Fruit fly (Drosophila melanogaster) whole organism, adult: ENCODE data around the gene CG14238.

Source experiments
- CG11617 ChIP-seq: fragments of 200-800 bp; sonication (Bioruptor generic); optimal IDR thresholded peaks from 2 replicates; lab custom pipeline; 2017; ENCODE audit warnings: mild to moderate bottlenecking, missing biosample characterization, missing genetic modification reagents, missing genetic modification characterization
- CG12768 ChIP-seq: fragments of 200-800 bp; sonication (Bioruptor generic); optimal IDR thresholded peaks from 2 replicates; lab custom pipeline; 2017; ENCODE audit warnings: missing biosample characterization, missing genetic modification characterization, mild to moderate bottlenecking, moderate library complexity, missing genetic modification reagents
- CG14711 ChIP-seq: fragments of 200-800 bp; sonication (Bioruptor generic); optimal IDR thresholded peaks from 2 replicates; lab custom pipeline; 2018; ENCODE audit warnings: missing biosample characterization, mild to moderate bottlenecking, missing genetic modification characterization, moderate library complexity
- CG1620 ChIP-seq: fragments of 200-800 bp; sonication (Bioruptor generic); optimal IDR thresholded peaks from 2 replicates; lab custom pipeline; 2016; ENCODE audit warnings: missing biosample characterization, missing genetic modification characterization
- CG33017 ChIP-seq: fragments of 200-800 bp; sonication (Bioruptor generic); optimal IDR thresholded peaks from 2 replicates; lab custom pipeline; 2018; ENCODE audit warnings: missing biosample characterization, mild to moderate bottlenecking, missing genetic modification characterization, moderate library complexity
- CG5204 ChIP-seq: fragments of 200-800 bp; sonication (Bioruptor generic); optimal IDR thresholded peaks from 2 replicates; lab custom pipeline; 2016; ENCODE audit warnings: missing biosample characterization, missing genetic modification characterization
- CG7045 ChIP-seq: fragments of 200-800 bp; sonication (Bioruptor generic); optimal IDR thresholded peaks from 2 replicates; lab custom pipeline; 2017; ENCODE audit warnings: missing biosample characterization, mild to moderate bottlenecking, missing genetic modification characterization
- CG7101 ChIP-seq: fragments of 200-800 bp; sonication (Bioruptor generic); optimal IDR thresholded peaks from 2 replicates; lab custom pipeline; 2018; ENCODE audit warnings: missing biosample characterization, mild to moderate bottlenecking, missing genetic modification characterization, moderate library complexity
- Clk ChIP-seq: fragments of 200-800 bp; sonication (Bioruptor generic); optimal IDR thresholded peaks from 2 replicates; lab custom pipeline; 2017; ENCODE audit warnings: missing biosample characterization, missing genetic modification characterization
- Crg-1 ChIP-seq: fragments of 200-800 bp; sonication (Bioruptor generic); optimal IDR thresholded peaks from 2 replicates; lab custom pipeline; 2016; ENCODE audit warnings: missing biosample characterization, missing genetic modification characterization
- Hr96 ChIP-seq: fragments of 200-800 bp; sonication (Bioruptor generic); optimal IDR thresholded peaks from 2 replicates; lab custom pipeline; 2016; ENCODE audit warnings: missing biosample characterization, missing genetic modification characterization
- Mnt ChIP-seq: fragments of 200-800 bp; sonication (Bioruptor generic); optimal IDR thresholded peaks from 2 replicates; lab custom pipeline; 2016; ENCODE audit warnings: missing biosample characterization, mild to moderate bottlenecking, missing genetic modification characterization
- bab1 ChIP-seq: fragments of 200-800 bp; sonication (Bioruptor generic); optimal IDR thresholded peaks from 3 replicates; lab custom pipeline; 2019; ENCODE audit warnings: missing biosample characterization, mild to moderate bottlenecking, missing genetic modification characterization, moderate library complexity
- cic ChIP-seq: fragments of 200-800 bp; sonication (Bioruptor generic); optimal IDR thresholded peaks from 2 replicates; lab custom pipeline; 2017; ENCODE audit warnings: missing biosample characterization, mild to moderate bottlenecking, missing genetic modification characterization, moderate library complexity
- cnc ChIP-seq, 2 experiments: fragments of >200 bp; optimal IDR thresholded peaks; 2 replicates each; lab custom pipeline; 2017
- kay ChIP-seq: fragments of 200-800 bp; sonication (Bioruptor generic); peaks from one replicate; lab custom pipeline; 2016; ENCODE audit warnings: missing biosample characterization, missing genetic modification characterization, borderline replicate concordance
- ovo ChIP-seq: fragments of 200-800 bp; sonication (Bioruptor generic); optimal IDR thresholded peaks from 2 replicates; lab custom pipeline; 2016; ENCODE audit warnings: missing biosample characterization, missing genetic modification characterization
- pad ChIP-seq: fragments of 200-800 bp; sonication (Bioruptor generic); optimal IDR thresholded peaks from 3 replicates; lab custom pipeline; 2017; ENCODE audit warnings: missing biosample characterization, missing genetic modification characterization, mild to moderate bottlenecking, moderate library complexity, missing genetic modification reagents
- tj ChIP-seq: fragments of 200-800 bp; sonication (Bioruptor generic); optimal IDR thresholded peaks from 3 replicates; lab custom pipeline; 2017; ENCODE audit warnings: missing biosample characterization, mild to moderate bottlenecking, missing genetic modification characterization, moderate library complexity
- toe ChIP-seq: fragments of 200-800 bp; sonication (Bioruptor generic); optimal IDR thresholded peaks from 2 replicates; lab custom pipeline; 2016; ENCODE audit warnings: missing biosample characterization, missing genetic modification characterization

CG14238 gene

dm6 chr3R:26457949-26458348 is at the start of gene CG14238:
CG14238 (plus strand) TSS chr3R:26458249.
- no peak for TF ChIP-seq CG1620 (GFP tag; lab: Kevin White, UChicago)
- TF ChIP-seq bab1 (GFP tag; lab: Kevin White, UChicago), result no peak
- no peak for TF ChIP-seq cnc (optimal IDR thresholded peaks at IDR 0.05; lab: Kevin White, UChicago)
- TF ChIP-seq CG7101 (tag; lab: Kevin White, UChicago), result no peak
- no peak for TF ChIP-seq CG14711 (tag; lab: Kevin White, UChicago)
- no peak for TF ChIP-seq cic (GFP tag; lab: Kevin White, UChicago)
- TF ChIP-seq ovo, result no peak
- no peak for TF ChIP-seq Clk (GFP tag; lab: Kevin White, UChicago)
- no peak for TF ChIP-seq CG33017 (tag; lab: Kevin White, UChicago)
- no peak for TF ChIP-seq Hr96 (GFP tag; lab: Kevin White, UChicago)
- no peak for TF ChIP-seq pad (GFP tag; lab: Kevin White, UChicago)
- no peak for TF ChIP-seq CG5204 (GFP tag; lab: Kevin White, UChicago)
- no peak for TF ChIP-seq toe
- no peak for TF ChIP-seq kay (GFP tag; lab: Kevin White, UChicago)
- TF ChIP-seq tj (GFP tag; lab: Kevin White, UChicago), result no peak
- TF ChIP-seq CG12768 (GFP tag; lab: Kevin White, UChicago), result no peak

- TF ChIP-seq CG7101 (tag; lab: Kevin White, UChicago) (no peak), Crg-1 (no peak), CG7045 (GFP tag; lab: Kevin White, UChicago) (no peak), toe (no peak), Hr96 (GFP tag; lab: Kevin White, UChicago) (no peak), bab1 (GFP tag; lab: Kevin White, UChicago) (no peak), CG14711 (tag; lab: Kevin White, UChicago) (no peak), Mnt (no peak), tj (GFP tag; lab: Kevin White, UChicago) (no peak), pad (GFP tag; lab: Kevin White, UChicago) (no peak), Clk (GFP tag; lab: Kevin White, UChicago) (no peak), CG11617 (no peak), cic (GFP tag; lab: Kevin White, UChicago) (no peak), kay (GFP tag; lab: Kevin White, UChicago) (no peak), ovo (no peak), CG1620 (GFP tag; lab: Kevin White, UChicago) (no peak)
Observed at dm6 chr3R:26409780-26410179, 48.3 kb upstream of the CG14238 start.

- TF ChIP-seq bab1 (GFP tag; lab: Kevin White, UChicago), result no peak
- TF ChIP-seq Clk (GFP tag; lab: Kevin White, UChicago), result no peak
- no peak for TF ChIP-seq CG14711 (tag; lab: Kevin White, UChicago)
- no peak for TF ChIP-seq Crg-1
Observed at dm6 chr3R:26413788-26414187, 44.3 kb upstream of the CG14238 start, which contains the start of gene Ald2. Ald2 (plus strand) TSS chr3R:26414088.

- TF ChIP-seq toe, result no peak
- no peak for TF ChIP-seq cnc (optimal IDR thresholded peaks at IDR 0.05; lab: Kevin White, UChicago)
- TF ChIP-seq Mnt, result no peak
- no peak for TF ChIP-seq Crg-1
- TF ChIP-seq kay (GFP tag; lab: Kevin White, UChicago), result no peak
- no peak for TF ChIP-seq CG12768 (GFP tag; lab: Kevin White, UChicago)
- TF ChIP-seq bab1 (GFP tag; lab: Kevin White, UChicago), result no peak
- no peak for TF ChIP-seq cic (GFP tag; lab: Kevin White, UChicago)
- no peak for TF ChIP-seq CG14711 (tag; lab: Kevin White, UChicago)
- no peak for TF ChIP-seq CG11617
- TF ChIP-seq pad (GFP tag; lab: Kevin White, UChicago), result no peak
- no peak for TF ChIP-seq CG7101 (tag; lab: Kevin White, UChicago)
- no peak for TF ChIP-seq CG7045 (GFP tag; lab: Kevin White, UChicago)
- TF ChIP-seq ovo, result no peak
Observed at dm6 chr3R:26425005-26425404, 33.0 kb upstream of the CG14238 start, which contains the start of gene CG6503. CG6503 (minus strand) TSS chr3R:26425105.

- TF ChIP-seq Crg-1 (no peak), kay (GFP tag; lab: Kevin White, UChicago) (no peak), pad (GFP tag; lab: Kevin White, UChicago) (no peak), CG12768 (GFP tag; lab: Kevin White, UChicago) (no peak)
Observed at dm6 chr3R:26425681-26426080, 32.4 kb upstream of the CG14238 start, which contains the start of gene CG34291. CG34291 (minus strand) TSS chr3R:26425781.

dm6 chr3R:26428220-26428619 is 29.8 kb upstream of the CG14238 start:
- no peak for TF ChIP-seq tj (GFP tag; lab: Kevin White, UChicago)
- TF ChIP-seq bab1 (GFP tag; lab: Kevin White, UChicago), result no peak
- no peak for TF ChIP-seq CG5204 (GFP tag; lab: Kevin White, UChicago)
- TF ChIP-seq CG11617, result no peak
- TF ChIP-seq Hr96 (GFP tag; lab: Kevin White, UChicago), result no peak
- no peak for TF ChIP-seq toe
- no peak for TF ChIP-seq CG7045 (GFP tag; lab: Kevin White, UChicago)
- no peak for TF ChIP-seq Crg-1
- no peak for TF ChIP-seq CG1620 (GFP tag; lab: Kevin White, UChicago)
- no peak for TF ChIP-seq cic (GFP tag; lab: Kevin White, UChicago)
- TF ChIP-seq CG14711 (tag; lab: Kevin White, UChicago), result no peak
- no peak for TF ChIP-seq Clk (GFP tag; lab: Kevin White, UChicago)
- TF ChIP-seq Mnt, result no peak
- no peak for TF ChIP-seq ovo
- TF ChIP-seq CG12768 (GFP tag; lab: Kevin White, UChicago), result no peak
